Fruit fly (Drosophila melanogaster) whole organism, prepupa: ENCODE data around the gene CG1428.

Experiments used
- CG10669 ChIP-seq: fragments of 200-800 bp; sonication (Bioruptor generic); optimal IDR thresholded peaks from 3 replicates; lab custom pipeline; 2018; ENCODE audit warnings: missing biosample characterization, mild to moderate bottlenecking, missing genetic modification characterization, moderate library complexity
- CG11294 ChIP-seq: fragments of 200-800 bp; sonication (Bioruptor generic); IDR thresholded peaks from 2 replicates; pipeline ENCODE4 v1.3.6; 2022; ENCODE audit warnings: missing biosample characterization, missing genetic modification characterization
- CG11762 ChIP-seq: fragments of 200-800 bp; sonication (Bioruptor generic); optimal IDR thresholded peaks from 3 replicates; lab custom pipeline; 2016; ENCODE audit warnings: missing biosample characterization, missing genetic modification characterization; ENCODE audit not compliant: insufficient read depth
- CG11902 ChIP-seq: fragments of 200-800 bp; sonication (Bioruptor generic); optimal IDR thresholded peaks from 3 replicates; lab custom pipeline; 2016; ENCODE audit warnings: missing biosample characterization, missing genetic modification characterization
- CG16779 ChIP-seq: fragments of 200-800 bp; sonication (Bioruptor generic); optimal IDR thresholded peaks from 3 replicates; lab custom pipeline; 2017; ENCODE audit warnings: missing biosample characterization, mild to moderate bottlenecking, missing genetic modification characterization
- CG32006 ChIP-seq: fragments of 200-800 bp; sonication (Bioruptor generic); optimal IDR thresholded peaks from 3 replicates; lab custom pipeline; 2017; ENCODE audit warnings: missing biosample characterization, mild to moderate bottlenecking, missing genetic modification characterization
- CG4318 ChIP-seq: fragments of 200-800 bp; sonication (Bioruptor generic); optimal IDR thresholded peaks from 3 replicates; lab custom pipeline; 2017; ENCODE audit warnings: missing biosample characterization, mild to moderate bottlenecking, missing genetic modification characterization
- CG6276 ChIP-seq: fragments of 200-800 bp; sonication (Bioruptor generic); optimal IDR thresholded peaks from 2 replicates; lab custom pipeline; 2017; ENCODE audit warnings: missing biosample characterization, mild to moderate bottlenecking, missing genetic modification characterization
- CG6808 ChIP-seq: fragments of 200-800 bp; sonication (Bioruptor generic); optimal IDR thresholded peaks from 3 replicates; lab custom pipeline; 2017; ENCODE audit warnings: missing biosample characterization, missing genetic modification characterization, mild to moderate bottlenecking, moderate library complexity, missing genetic modification reagents
- CG7368 ChIP-seq: fragments of 200-800 bp; sonication (Bioruptor generic); optimal IDR thresholded peaks from 3 replicates; lab custom pipeline; 2016; ENCODE audit warnings: missing biosample characterization, missing genetic modification characterization
- CG8319 ChIP-seq: fragments of 200-800 bp; sonication (Bioruptor generic); optimal IDR thresholded peaks from 3 replicates; lab custom pipeline; 2016; ENCODE audit warnings: missing biosample characterization, missing genetic modification characterization
- CG8632 ChIP-seq: fragments of 200-800 bp; sonication (Bioruptor generic); optimal IDR thresholded peaks from 3 replicates; lab custom pipeline; 2016; ENCODE audit warnings: missing biosample characterization, missing genetic modification characterization
- CG9139 ChIP-seq: fragments of 200-800 bp; sonication (Bioruptor generic); optimal IDR thresholded peaks from 3 replicates; lab custom pipeline; 2017; ENCODE audit warnings: missing biosample characterization, mild to moderate bottlenecking, missing genetic modification characterization
- Eip75B ChIP-seq: fragments of 200-800 bp; sonication (Bioruptor generic); optimal IDR thresholded peaks from 3 replicates; lab custom pipeline; 2016; ENCODE audit warnings: missing biosample characterization, missing genetic modification characterization
- Eip78C ChIP-seq: fragments of 200-800 bp; sonication (Bioruptor generic); peaks from one replicate; lab custom pipeline; 2016; ENCODE audit warnings: missing biosample characterization, missing genetic modification characterization
- Eip93F ChIP-seq: fragments of 200-800 bp; sonication (Bioruptor generic); optimal IDR thresholded peaks from 2 replicates; lab custom pipeline; 2016; ENCODE audit warnings: missing biosample characterization, mild to moderate bottlenecking, missing genetic modification characterization
- Ets21C ChIP-seq: fragments of 200-800 bp; sonication (Bioruptor generic); optimal IDR thresholded peaks from 3 replicates; lab custom pipeline; 2016; ENCODE audit warnings: missing biosample characterization, missing genetic modification characterization
- Gug ChIP-seq: fragments of 200-800 bp; sonication (Bioruptor generic); IDR thresholded peaks from 2 replicates; pipeline ENCODE4 v1.3.6; 2022; ENCODE audit warnings: missing biosample characterization, missing genetic modification characterization
- Hr39 ChIP-seq: fragments of 200-800 bp; sonication (Bioruptor generic); optimal IDR thresholded peaks from 2 replicates; lab custom pipeline; 2016; ENCODE audit warnings: missing biosample characterization, missing genetic modification characterization
- Hr4 ChIP-seq: fragments of 200-800 bp; sonication (Bioruptor generic); optimal IDR thresholded peaks from 3 replicates; lab custom pipeline; 2016; ENCODE audit warnings: missing biosample characterization, missing genetic modification characterization
- Lpt ChIP-seq: fragments of 200-800 bp; sonication (Bioruptor generic); optimal IDR thresholded peaks from 3 replicates; lab custom pipeline; 2016; ENCODE audit warnings: missing biosample characterization, missing genetic modification characterization
- OdsH ChIP-seq: fragments of 200-800 bp; sonication (Bioruptor generic); optimal IDR thresholded peaks from 3 replicates; lab custom pipeline; 2016; ENCODE audit warnings: missing biosample characterization, missing genetic modification characterization
- Smox ChIP-seq: fragments of 200-800 bp; sonication (Bioruptor generic); optimal IDR thresholded peaks from 3 replicates; lab custom pipeline; 2016; ENCODE audit warnings: missing biosample characterization, missing genetic modification characterization
- Sox102F ChIP-seq: fragments of 200-800 bp; sonication (Bioruptor generic); optimal IDR thresholded peaks from 2 replicates; lab custom pipeline; 2016; ENCODE audit warnings: missing biosample characterization, mild to moderate bottlenecking, missing genetic modification characterization
- Sox14 ChIP-seq: fragments of 200-800 bp; sonication (Bioruptor generic); optimal IDR thresholded peaks from 3 replicates; lab custom pipeline; 2016; ENCODE audit warnings: missing biosample characterization, missing genetic modification characterization
- Sox15 ChIP-seq: fragments of 200-800 bp; sonication (Bioruptor generic); optimal IDR thresholded peaks from 3 replicates; lab custom pipeline; 2016; ENCODE audit warnings: missing biosample characterization, missing genetic modification characterization
- achi ChIP-seq: fragments of 200-800 bp; sonication (Bioruptor generic); optimal IDR thresholded peaks from 3 replicates; lab custom pipeline; 2016; ENCODE audit warnings: missing biosample characterization, missing genetic modification characterization
- dac ChIP-seq: fragments of 200-800 bp; sonication (Bioruptor generic); optimal IDR thresholded peaks from 2 replicates; lab custom pipeline; 2017; ENCODE audit warnings: missing biosample characterization, mild to moderate bottlenecking, missing genetic modification characterization
- dsx ChIP-seq: fragments of 200-800 bp; optimal IDR thresholded peaks from 3 replicates; lab custom pipeline; 2019; ENCODE audit warnings: missing biosample characterization, mild to moderate bottlenecking, missing genetic modification characterization, moderate library complexity; ENCODE audit not compliant: poor library complexity, severe bottlenecking
- eg ChIP-seq: fragments of 200-800 bp; sonication (Bioruptor generic); IDR thresholded peaks from 3 replicates; pipeline ENCODE4 v1.3.6; 2022; ENCODE audit warnings: missing biosample characterization, missing genetic modification characterization
- esn ChIP-seq: fragments of 200-800 bp; sonication (Bioruptor generic); optimal IDR thresholded peaks from 2 replicates; lab custom pipeline; 2016; ENCODE audit warnings: missing biosample characterization, mild to moderate bottlenecking, missing genetic modification characterization, moderate library complexity
- fd85E ChIP-seq: fragments of 200-800 bp; sonication (Bioruptor generic); optimal IDR thresholded peaks from 3 replicates; lab custom pipeline; 2016; ENCODE audit warnings: missing biosample characterization, missing genetic modification characterization
- fkh ChIP-seq: fragments of 200-800 bp; sonication (Bioruptor generic); optimal IDR thresholded peaks from 3 replicates; lab custom pipeline; 2017; ENCODE audit warnings: missing biosample characterization, mild to moderate bottlenecking, missing genetic modification characterization, moderate library complexity
- lz ChIP-seq: fragments of 200-800 bp; sonication (Bioruptor generic); optimal IDR thresholded peaks from 3 replicates; lab custom pipeline; 2016; ENCODE audit warnings: missing biosample characterization, missing genetic modification characterization
- net ChIP-seq: fragments of 200-800 bp; sonication (Bioruptor generic); optimal IDR thresholded peaks from 3 replicates; lab custom pipeline; 2016; ENCODE audit warnings: missing biosample characterization, missing genetic modification characterization
- spab ChIP-seq: fragments of 200-800 bp; sonication (Bioruptor generic); optimal IDR thresholded peaks from 2 replicates; lab custom pipeline; 2017; ENCODE audit warnings: missing biosample characterization, mild to moderate bottlenecking, missing genetic modification characterization, missing genetic modification reagents
- svp ChIP-seq: fragments of 200-800 bp; sonication (Bioruptor generic); peaks from one replicate; lab custom pipeline; 2016; ENCODE audit warnings: missing biosample characterization, missing genetic modification characterization
- topi ChIP-seq: fragments of 200-800 bp; sonication (Bioruptor generic); optimal IDR thresholded peaks from 3 replicates; lab custom pipeline; 2016; ENCODE audit warnings: missing biosample characterization, missing genetic modification characterization

The CG1428 gene

dm6 chr2L:21887582-21887981 lies 18.5 kb upstream of the CG1428 start:
- TF ChIP-seq dsx (GFP tag; lab: Kevin White, UChicago) (no peak), Sox102F (no peak), CG8632 (GFP tag; lab: Kevin White, UChicago) (no peak), svp (peak; percentile 64), lz (GFP tag; lab: Kevin White, UChicago) (no peak), Eip78C (GFP tag; lab: Kevin White, UChicago) (no peak)

- no peak for TF ChIP-seq CG9139 (GFP tag; lab: Kevin White, UChicago)
- no peak for TF ChIP-seq achi (GFP tag; lab: Kevin White, UChicago)
- TF ChIP-seq net: no peak
- no peak for TF ChIP-seq CG32006
- TF ChIP-seq CG10669 (GFP tag; lab: Kevin White, UChicago): no peak
- no peak for TF ChIP-seq Sox15 (GFP tag; lab: Kevin White, UChicago)
- TF ChIP-seq Lpt (GFP tag; lab: Kevin White, UChicago): no peak
- TF ChIP-seq CG7368 (GFP tag; lab: Kevin White, UChicago): no peak
- no peak for TF ChIP-seq fd85E
- no peak for TF ChIP-seq OdsH (GFP tag; lab: Kevin White, UChicago)
- TF ChIP-seq CG11762 (GFP tag; lab: Kevin White, UChicago): no peak
- TF ChIP-seq Eip78C (GFP tag; lab: Kevin White, UChicago): no peak
- TF ChIP-seq Eip75B (GFP tag; lab: Kevin White, UChicago): no peak
- no peak for TF ChIP-seq CG8319
- no peak for TF ChIP-seq CG11294 (GFP tag; lab: Robert Waterston, UW)
- TF ChIP-seq CG6276 (GFP tag; lab: Kevin White, UChicago): no peak
- TF ChIP-seq eg (GFP tag; lab: Robert Waterston, UW): no peak
- no peak for TF ChIP-seq CG16779
- no peak for TF ChIP-seq Ets21C (GFP tag; lab: Kevin White, UChicago)
These were observed 15.9 kb upstream of the CG1428 start for dm6 chr2L:21890205-21890604.

- no peak for TF ChIP-seq CG8632 (GFP tag; lab: Kevin White, UChicago)
- no peak for TF ChIP-seq Ets21C (GFP tag; lab: Kevin White, UChicago)
- TF ChIP-seq Eip93F: no peak
- TF ChIP-seq Sox15 (GFP tag; lab: Kevin White, UChicago): no peak
- no peak for TF ChIP-seq CG11902 (GFP tag; lab: Kevin White, UChicago)
- no peak for TF ChIP-seq Sox14 (GFP tag; lab: Kevin White, UChicago)
- TF ChIP-seq, all 60 proteins: peak for 0
These were observed 10.0 kb upstream of the CG1428 start for dm6 chr2L:21896046-21896445.

DNA sequence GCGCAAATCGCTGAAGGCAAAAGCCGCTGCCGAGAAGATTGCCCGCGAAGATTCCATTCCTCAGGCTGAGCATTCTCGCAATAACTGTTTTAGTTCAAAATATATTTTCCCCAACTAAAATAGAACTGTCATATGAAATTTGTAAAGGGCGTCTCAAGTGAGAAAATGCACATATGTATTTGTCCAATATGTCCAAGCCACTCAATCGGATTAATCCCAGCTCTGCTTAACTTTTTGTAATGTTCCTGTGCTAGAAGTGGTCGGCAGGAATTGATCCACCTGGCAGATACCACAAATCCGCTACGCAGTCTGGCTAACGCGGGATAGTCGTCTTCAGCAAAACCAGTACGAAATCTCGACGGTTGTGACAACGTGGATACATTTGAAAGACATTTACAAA lies 7.9 kb upstream of the CG1428 start, which contains the start of gene CG11629:
TSS of gene CG11629 (minus strand) at position 101 of the 400 bp plus-strand sequence.
- TF ChIP-seq Eip78C (GFP tag; lab: Kevin White, UChicago): no peak
- TF ChIP-seq fkh (GFP tag; lab: Kevin White, UChicago): no peak
- TF ChIP-seq dac (GFP tag; lab: Kevin White, UChicago): no peak
- TF ChIP-seq Hr4: no peak
- no peak for TF ChIP-seq CG7368 (GFP tag; lab: Kevin White, UChicago)
- no peak for TF ChIP-seq Hr39 (GFP tag; lab: Kevin White, UChicago)
- TF ChIP-seq CG6808: no peak
- no peak for TF ChIP-seq CG4318
- no peak for TF ChIP-seq Lpt (GFP tag; lab: Kevin White, UChicago)
- no peak for TF ChIP-seq Sox102F
- TF ChIP-seq Smox (GFP tag; lab: Kevin White, UChicago): no peak
- no peak for TF ChIP-seq svp
- TF ChIP-seq Gug: no peak
- no peak for TF ChIP-seq lz (GFP tag; lab: Kevin White, UChicago)
- no peak for TF ChIP-seq spab
- TF ChIP-seq topi (GFP tag; lab: Kevin White, UChicago): no peak
- no peak for TF ChIP-seq esn (GFP tag; lab: Kevin White, UChicago)
- no peak for TF ChIP-seq Eip75B (GFP tag; lab: Kevin White, UChicago)
